Fruit fly (Drosophila melanogaster): Measurements from ENCODE around the gene Gr94a.

- TF ChIP-seq CTCF (optimal IDR thresholded peaks at IDR 0.05) (no peak), CG8478 (optimal IDR thresholded peaks at IDR 0.05) (no peak)
Observed at dm6 chr3R:23030900-23031299, 20.6 kb upstream of the Gr94a start.
